Worm (Caenorhabditis elegans): ENCODE data around the gene vav-1.

vav-1 gene

DNA sequence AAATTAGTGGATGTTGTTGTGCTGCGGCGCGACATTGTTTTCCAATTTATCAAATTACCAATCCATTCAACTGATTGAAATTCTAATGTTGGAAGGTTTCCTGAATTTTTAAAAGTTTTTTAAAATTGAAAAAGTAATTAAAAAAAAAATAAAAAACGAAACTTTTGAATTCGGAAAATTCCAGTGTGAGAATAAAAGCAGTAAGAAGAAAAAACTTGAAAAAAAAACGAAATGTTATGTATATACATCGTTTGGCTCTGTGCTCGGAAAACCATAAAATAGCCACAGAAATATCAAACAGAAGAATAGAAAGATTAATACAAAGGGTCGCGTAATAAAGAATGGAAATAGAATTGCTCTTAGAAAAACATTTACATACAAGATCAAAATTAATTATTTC is at the start of gene vav-1:
Gene vav-1 (minus strand): TSS at position 101 of the 400 bp plus-strand sequence.
- TF ChIP-seq dao-5 (tag; optimal IDR thresholded peaks at IDR 0.05), result no peak

- TF ChIP-seq dao-5 (tag; optimal IDR thresholded peaks at IDR 0.05) (no peak), him-1 (tag; optimal IDR thresholded peaks at IDR 0.05) (no peak), W03F9.2 (tag; optimal IDR thresholded peaks at IDR 0.05) (no peak)
Measured at ce11 chrX:9278653-9279052, 46.7 kb upstream of the vav-1 start, which contains the start of gene B0416.4. TSS of gene B0416.4 (plus strand) at chrX:9278953.

- TF ChIP-seq him-1 (tag; optimal IDR thresholded peaks at IDR 0.05) (no peak), dao-5 (tag; optimal IDR thresholded peaks at IDR 0.05) (no peak), W03F9.2 (tag; optimal IDR thresholded peaks at IDR 0.05) (no peak)
Measured at ce11 chrX:9274574-9274973, 42.6 kb upstream of the vav-1 start, which contains the start of gene B0416.10. TSS of gene B0416.10 (minus strand) at chrX:9274674.

ce11 chrX:9271886-9272285 is 39.9 kb upstream of the vav-1 start:
- TF ChIP-seq dao-5 (tag; optimal IDR thresholded peaks at IDR 0.05) (no peak), W03F9.2 (tag; optimal IDR thresholded peaks at IDR 0.05) (no peak), him-1 (tag; optimal IDR thresholded peaks at IDR 0.05) (no peak)

DNA sequence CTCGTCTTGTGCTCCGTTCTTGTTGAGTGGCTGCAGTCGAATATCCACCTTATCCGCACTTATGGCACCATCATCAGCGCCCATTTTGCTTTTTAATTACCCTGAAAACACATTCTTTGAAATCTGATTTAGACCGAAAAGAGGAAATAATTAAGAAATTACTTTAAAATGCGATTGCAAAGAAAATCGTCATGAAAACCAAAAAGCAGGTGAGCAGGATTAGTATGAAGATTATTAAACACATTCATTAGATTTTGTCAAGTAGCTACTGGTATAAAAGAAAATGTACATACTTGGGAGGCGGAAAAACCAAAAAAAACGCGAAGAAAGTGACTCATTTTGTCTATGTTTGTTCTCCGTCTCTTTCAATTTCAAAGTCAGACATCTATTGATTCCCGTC is 38.8 kb upstream of the vav-1 start, which contains the start of gene B0416.5:
Gene B0416.5 (minus strand): TSS at position 101 of the 400 bp plus-strand sequence.
- no peak for TF ChIP-seq W03F9.2 (tag; optimal IDR thresholded peaks at IDR 0.05)
- no peak for TF ChIP-seq him-1 (tag; optimal IDR thresholded peaks at IDR 0.05)
- no peak for TF ChIP-seq dao-5 (tag; optimal IDR thresholded peaks at IDR 0.05)

- TF ChIP-seq him-1 (tag; optimal IDR thresholded peaks at IDR 0.05) (no peak), W03F9.2 (tag; optimal IDR thresholded peaks at IDR 0.05) (no peak), dao-5 (tag; optimal IDR thresholded peaks at IDR 0.05) (no peak)
Measured at ce11 chrX:9268373-9268772, 36.4 kb upstream of the vav-1 start.

- no peak for TF ChIP-seq dao-5 (tag; optimal IDR thresholded peaks at IDR 0.05)
- TF ChIP-seq him-1 (tag; optimal IDR thresholded peaks at IDR 0.05), result no peak
- no peak for TF ChIP-seq W03F9.2 (tag; optimal IDR thresholded peaks at IDR 0.05)
Measured at ce11 chrX:9266512-9266911, 34.6 kb upstream of the vav-1 start.

DNA sequence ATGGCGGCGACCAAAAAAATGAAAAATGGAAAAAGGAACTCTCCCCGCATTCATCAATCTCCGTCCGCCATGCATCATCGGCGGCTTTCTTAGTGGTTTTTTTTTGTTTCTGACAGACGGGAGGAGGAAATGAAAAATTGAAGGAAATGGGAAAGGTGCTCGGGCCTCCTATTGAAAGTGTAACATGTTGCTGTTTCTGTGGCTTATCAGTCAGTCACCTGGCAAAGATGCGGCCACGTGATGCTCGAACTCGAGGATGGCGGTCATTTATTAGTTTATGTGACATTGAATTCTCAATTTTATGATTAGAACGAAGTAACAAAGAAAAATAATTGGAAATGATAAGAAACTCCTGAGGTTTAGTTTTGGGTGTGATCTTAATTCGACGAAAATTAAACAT is 32.7 kb upstream of the vav-1 start:
- TF ChIP-seq W03F9.2 (tag; optimal IDR thresholded peaks at IDR 0.05) (no peak), him-1 (tag; optimal IDR thresholded peaks at IDR 0.05) (no peak), dao-5 (tag; optimal IDR thresholded peaks at IDR 0.05) (no peak)

DNA sequence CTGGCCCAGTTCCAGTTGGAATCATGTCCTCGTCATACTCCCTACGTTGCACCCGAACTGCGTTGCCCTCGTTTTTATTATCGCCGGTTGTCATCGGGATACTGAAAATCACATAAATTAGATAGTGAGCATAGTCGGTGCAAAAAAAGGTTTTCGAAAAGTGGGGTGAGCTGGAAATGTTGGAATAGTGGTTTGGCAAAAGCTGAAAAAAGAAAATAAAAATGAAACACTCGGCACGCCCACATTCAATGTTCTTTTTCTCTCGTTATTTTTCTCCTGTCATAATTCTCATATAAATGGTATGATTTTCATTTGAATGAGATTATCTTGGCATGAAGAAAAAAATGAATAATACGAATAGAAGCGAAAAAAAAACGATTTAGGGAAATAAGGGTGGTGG is 32.3 kb upstream of the vav-1 start, which contains the start of gene F18G5.6:
Gene F18G5.6 (minus strand): TSS at position 101 of the 400 bp plus-strand sequence.
- TF ChIP-seq W03F9.2 (tag; optimal IDR thresholded peaks at IDR 0.05) (no peak), him-1 (tag; optimal IDR thresholded peaks at IDR 0.05) (no peak), dao-5 (tag; optimal IDR thresholded peaks at IDR 0.05) (no peak)

DNA sequence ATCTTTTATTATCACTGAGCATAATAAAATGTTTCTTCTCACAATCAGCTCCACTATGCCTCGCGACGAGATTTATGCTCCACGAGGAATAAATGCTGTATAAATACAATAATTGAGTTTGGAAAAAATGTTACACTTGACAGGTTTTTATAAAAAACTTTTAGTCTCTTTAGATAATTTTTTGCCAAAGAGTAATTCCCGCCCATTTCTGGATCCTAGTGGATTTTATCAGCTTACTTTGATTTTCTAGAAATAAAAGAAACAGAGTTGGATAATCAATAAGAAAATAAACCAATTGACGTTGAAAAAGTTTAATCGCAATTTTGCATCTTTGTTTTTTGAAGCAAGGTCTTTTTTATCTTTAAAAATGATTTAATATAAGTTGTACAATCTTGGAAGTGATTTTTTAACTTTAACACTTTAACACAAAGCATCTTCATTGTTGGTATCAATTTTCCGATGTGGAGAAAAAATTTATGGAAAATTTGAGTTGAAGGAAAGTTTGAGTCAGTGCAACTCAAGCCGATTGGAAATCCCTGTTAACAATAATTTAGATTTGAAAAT is 29.8 kb upstream of the vav-1 start:
- TF ChIP-seq him-1 (tag; optimal IDR thresholded peaks at IDR 0.05) (no peak), dao-5 (tag; optimal IDR thresholded peaks at IDR 0.05) (no peak), W03F9.2 (tag; optimal IDR thresholded peaks at IDR 0.05) (no peak)

DNA sequence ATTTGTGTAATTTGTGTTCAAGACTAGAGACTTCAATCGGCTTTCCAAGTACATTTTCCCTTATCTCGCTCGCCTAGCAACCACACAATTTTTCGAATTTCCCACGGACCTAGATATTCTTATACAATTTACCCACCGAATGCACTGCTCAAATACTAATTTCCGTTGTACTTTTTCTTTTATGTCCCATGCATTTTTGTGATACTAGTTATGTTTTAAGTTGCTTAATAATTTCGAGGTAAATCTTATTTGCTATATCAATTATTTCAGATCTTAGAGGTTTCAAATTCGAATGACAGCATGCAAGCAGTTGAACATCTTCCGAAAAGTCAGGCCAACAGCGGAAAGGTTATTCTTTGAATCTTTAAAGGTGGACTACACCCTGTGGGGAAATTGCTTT is 27.6 kb upstream of the vav-1 start, which contains the start of gene F18G5.1:
Gene F18G5.1 (plus strand): TSS at position 301 of the 400 bp plus-strand sequence.
- TF ChIP-seq him-1 (tag; optimal IDR thresholded peaks at IDR 0.05) (no peak), W03F9.2 (tag; optimal IDR thresholded peaks at IDR 0.05) (no peak), dao-5 (tag; optimal IDR thresholded peaks at IDR 0.05) (no peak)

ce11 chrX:9255993-9256392 is 24.1 kb upstream of the vav-1 start:
- TF ChIP-seq dao-5 (tag; optimal IDR thresholded peaks at IDR 0.05), result no peak
- no peak for TF ChIP-seq W03F9.2 (tag; optimal IDR thresholded peaks at IDR 0.05)
- TF ChIP-seq him-1 (tag; optimal IDR thresholded peaks at IDR 0.05), result no peak

DNA sequence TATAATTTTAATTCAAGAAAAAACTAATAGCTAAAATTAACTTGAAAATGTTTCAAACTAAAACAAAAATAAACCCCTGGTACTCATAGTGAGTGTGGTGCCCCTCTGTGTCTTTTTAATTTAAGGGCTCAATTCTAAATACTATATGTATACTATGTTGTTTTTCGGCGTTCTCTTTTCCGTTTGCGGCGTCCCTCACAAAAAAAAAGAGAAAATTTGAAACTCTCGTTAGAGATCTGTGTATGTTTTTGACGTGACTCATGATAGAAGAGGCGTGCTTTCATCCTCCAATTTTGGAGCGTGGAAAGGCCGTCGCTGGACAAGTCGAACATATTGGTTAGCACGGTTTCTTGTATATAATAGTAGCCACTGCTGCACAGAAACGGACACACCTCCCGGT is 19.6 kb upstream of the vav-1 start, which contains the start of gene pes-8:
Gene pes-8 (plus strand): TSS at position 301 of the 400 bp plus-strand sequence.
- TF ChIP-seq him-1 (tag; optimal IDR thresholded peaks at IDR 0.05) (no peak), W03F9.2 (tag; optimal IDR thresholded peaks at IDR 0.05) (no peak), dao-5 (tag; optimal IDR thresholded peaks at IDR 0.05) (no peak)

- TF ChIP-seq W03F9.2 (tag; optimal IDR thresholded peaks at IDR 0.05) (no peak), dao-5 (tag; optimal IDR thresholded peaks at IDR 0.05) (no peak), him-1 (tag; optimal IDR thresholded peaks at IDR 0.05) (no peak)
Measured at ce11 chrX:9248083-9248805, 16.3 kb upstream of the vav-1 start.
